Worm (Caenorhabditis elegans) whole organism, L1 larva: Measurements from ENCODE around the gene him-10.

Experiments used
- C04F5.9 ChIP-seq: sonication (generic microtip); optimal IDR thresholded peaks from 2 replicates; lab custom pipeline; 2016; ENCODE audit warnings: missing genetic modification characterization, missing compliant biosample characterization
- C16A3.4 ChIP-seq: fragments of 150-350 bp; optimal IDR thresholded peaks from 2 replicates; lab custom pipeline; 2014; ENCODE audit warnings: missing biosample characterization, missing genetic modification characterization
- C34B4.2 ChIP-seq: sonication (generic microtip); optimal IDR thresholded peaks from 2 replicates; lab custom pipeline; 2017; ENCODE audit warnings: mild to moderate bottlenecking, missing genetic modification characterization, missing compliant biosample characterization
- aha-1 ChIP-seq: fragments of 150-350 bp; optimal IDR thresholded peaks from 2 replicates; lab custom pipeline; 2014; ENCODE audit warnings: missing biosample characterization, missing genetic modification characterization
- aly-2 ChIP-seq: fragments of 150-350 bp; optimal IDR thresholded peaks from 2 replicates; lab custom pipeline; 2014; ENCODE audit warnings: missing biosample characterization, missing genetic modification characterization
- blmp-1 ChIP-seq: fragments of 150-350 bp; optimal IDR thresholded peaks from 2 replicates; lab custom pipeline; 2014; ENCODE audit warnings: missing biosample characterization, missing genetic modification characterization
- ceh-8 ChIP-seq: fragments of 200-800 bp; sonication (Bioruptor generic); optimal IDR thresholded peaks from 2 replicates; lab custom pipeline; 2018; ENCODE audit warnings: mild to moderate bottlenecking, missing genetic modification characterization, moderate library complexity, missing compliant biosample characterization
- ceh-82 ChIP-seq, 3 experiments: fragments of 150-350 bp in 1 of 3; sonication (generic microtip) in 2 of 3; optimal IDR thresholded peaks; 2 replicates each; lab custom pipeline; 2014 to 2017; ENCODE audit warnings: missing biosample characterization in 3 of 3, missing genetic modification characterization in 3 of 3
- ces-1 ChIP-seq: fragments of 150-350 bp; optimal IDR thresholded peaks from 2 replicates; lab custom pipeline; 2014; ENCODE audit warnings: missing biosample characterization, missing genetic modification reagents, missing genetic modification characterization
- dsc-1 ChIP-seq: sonication (generic microtip); optimal IDR thresholded peaks from 2 replicates; lab custom pipeline; 2016; ENCODE audit warnings: mild to moderate bottlenecking, missing genetic modification characterization, missing compliant biosample characterization
- egl-13 ChIP-seq: sonication (generic microtip); optimal IDR thresholded peaks from 2 replicates; lab custom pipeline; 2016; ENCODE audit warnings: missing genotype, missing genetic modification reagents, missing genetic modification characterization, missing compliant biosample characterization
- egl-27 ChIP-seq, 2 experiments: fragments of 150-350 bp in 1 of 2; sonication (generic microtip); optimal IDR thresholded peaks; 3 replicates each; lab custom pipeline; 2017 to 2018; ENCODE audit warnings: missing biosample characterization in 2 of 2, missing genetic modification characterization in 2 of 2, missing genetic modification reagents in 2 of 2
- elt-2 ChIP-seq: sonication (generic microtip); optimal IDR thresholded peaks from 2 replicates; lab custom pipeline; 2016; ENCODE audit warnings: missing genetic modification characterization, mild to moderate bottlenecking, inconsistent platforms, missing compliant biosample characterization, missing genetic modification reagents
- ets-5 ChIP-seq: fragments of 200-800 bp; sonication (Bioruptor generic); IDR thresholded peaks from 2 replicates; pipeline ENCODE4 v1.3.6; 2022; ENCODE audit warnings: missing genetic modification characterization, missing compliant biosample characterization
- fkh-10 ChIP-seq: sonication (generic microtip); optimal IDR thresholded peaks from 2 replicates; lab custom pipeline; 2017; ENCODE audit warnings: missing biosample characterization, missing genetic modification reagents, missing genetic modification characterization
- fkh-8 ChIP-seq: sonication (generic microtip); optimal IDR thresholded peaks from 2 replicates; lab custom pipeline; 2016; ENCODE audit warnings: mild to moderate bottlenecking, missing genetic modification characterization, missing compliant biosample characterization
- fos-1 ChIP-seq: fragments of 150-350 bp; optimal IDR thresholded peaks from 2 replicates; lab custom pipeline; 2014; ENCODE audit warnings: missing biosample characterization, missing genetic modification characterization
- grh-1 ChIP-seq: fragments of 200-800 bp; sonication (Bioruptor generic); IDR thresholded peaks from 2 replicates; pipeline ENCODE4 v1.3.6; 2022; ENCODE audit warnings: missing genetic modification reagents, missing genetic modification characterization, missing compliant biosample characterization
- hlh-17 ChIP-seq: fragments of 200-800 bp; sonication (Bioruptor generic); optimal IDR thresholded peaks from 2 replicates; lab custom pipeline; 2018; ENCODE audit warnings: missing genetic modification characterization, mild to moderate bottlenecking, missing compliant biosample characterization, moderate library complexity, borderline replicate concordance
- hpl-2 ChIP-seq: fragments of 150-350 bp; optimal IDR thresholded peaks from 2 replicates; lab custom pipeline; 2014; ENCODE audit warnings: missing biosample characterization, missing genetic modification reagents, missing genetic modification characterization
- irx-1 ChIP-seq: sonication (generic microtip); optimal IDR thresholded peaks from 2 replicates; lab custom pipeline; 2016; ENCODE audit warnings: missing genetic modification characterization, missing compliant biosample characterization
- isw-1 ChIP-seq: fragments of 200-800 bp; sonication (Bioruptor generic); IDR thresholded peaks from 2 replicates; pipeline ENCODE4 v1.3.6; 2022; ENCODE audit warnings: missing genetic modification characterization, missing compliant biosample characterization
- jun-1 ChIP-seq: fragments of 150-350 bp; optimal IDR thresholded peaks from 2 replicates; lab custom pipeline; 2014; ENCODE audit warnings: missing biosample characterization, missing genetic modification reagents, missing genetic modification characterization
- lin-13 ChIP-seq: fragments of 150-350 bp; optimal IDR thresholded peaks from 2 replicates; lab custom pipeline; 2014; ENCODE audit warnings: missing biosample characterization, missing genetic modification reagents, missing genetic modification characterization
- lin-14 ChIP-seq: fragments of 200-800 bp; sonication (Bioruptor generic); optimal IDR thresholded peaks from 2 replicates; lab custom pipeline; 2018; ENCODE audit warnings: mild to moderate bottlenecking, missing genetic modification characterization, moderate library complexity, missing compliant biosample characterization
- lin-15B ChIP-seq: fragments of 150-350 bp; sonication (generic microtip); optimal IDR thresholded peaks from 3 replicates; lab custom pipeline; 2014; ENCODE audit warnings: missing biosample characterization, missing genetic modification characterization
- lir-3 ChIP-seq: sonication (generic microtip); optimal IDR thresholded peaks from 2 replicates; lab custom pipeline; 2016; ENCODE audit warnings: mild to moderate bottlenecking, missing genetic modification characterization, moderate library complexity, missing compliant biosample characterization; ENCODE audit not compliant: poor library complexity
- mab-9 ChIP-seq: fragments of 200-800 bp; sonication (Bioruptor generic); IDR thresholded peaks from 2 replicates; pipeline ENCODE4 v1.3.6; 2022; ENCODE audit warnings: missing genetic modification reagents, missing genetic modification characterization, missing compliant biosample characterization
- mdl-1 ChIP-seq, 2 experiments: fragments of 150-350 bp; optimal IDR thresholded peaks; 2 replicates each; lab custom pipeline; 2014 to 2017; ENCODE audit warnings: missing biosample characterization in 2 of 2, missing genetic modification characterization in 2 of 2, inconsistent platforms in 1 of 2
- mef-2 ChIP-seq: fragments of 150-350 bp; optimal IDR thresholded peaks from 2 replicates; lab custom pipeline; 2014; ENCODE audit warnings: missing biosample characterization, missing genetic modification characterization
- mep-1 ChIP-seq: fragments of 150-350 bp; optimal IDR thresholded peaks from 2 replicates; lab custom pipeline; 2014; ENCODE audit warnings: missing biosample characterization, missing genetic modification characterization
- nhr-20 ChIP-seq: sonication (generic microtip); optimal IDR thresholded peaks from 2 replicates; lab custom pipeline; 2016; ENCODE audit warnings: mild to moderate bottlenecking, missing genetic modification characterization, missing compliant biosample characterization
- nhr-237 ChIP-seq: fragments of 150-350 bp; optimal IDR thresholded peaks from 2 replicates; lab custom pipeline; 2014; ENCODE audit warnings: missing biosample characterization, missing genetic modification characterization
- nhr-28 ChIP-seq: fragments of 150-350 bp; optimal IDR thresholded peaks from 2 replicates; lab custom pipeline; 2014; ENCODE audit warnings: missing biosample characterization, missing genetic modification characterization
- nhr-47 ChIP-seq: sonication (generic microtip); optimal IDR thresholded peaks from 2 replicates; lab custom pipeline; 2016; ENCODE audit warnings: mild to moderate bottlenecking, missing genetic modification characterization, moderate library complexity, missing compliant biosample characterization
- nhr-76 ChIP-seq: sonication (generic microtip); optimal IDR thresholded peaks from 2 replicates; lab custom pipeline; 2017; ENCODE audit warnings: missing biosample characterization, missing genetic modification characterization
- nhr-84 ChIP-seq: sonication (generic microtip); optimal IDR thresholded peaks from 2 replicates; lab custom pipeline; 2017; ENCODE audit warnings: missing biosample characterization, missing genetic modification characterization
- nhr-85 ChIP-seq: sonication (generic microtip); peaks from one replicate; lab custom pipeline; 2016; ENCODE audit warnings: missing genetic modification characterization, inconsistent platforms, missing compliant biosample characterization
- pag-3 ChIP-seq: sonication (generic microtip); optimal IDR thresholded peaks from 2 replicates; lab custom pipeline; 2017; ENCODE audit warnings: missing genetic modification characterization, mild to moderate bottlenecking, missing compliant biosample characterization, antibody characterized with exemption, borderline replicate concordance; ENCODE audit not compliant: insufficient read depth
- rnt-1 ChIP-seq: sonication (generic microtip); optimal IDR thresholded peaks from 2 replicates; lab custom pipeline; 2016; ENCODE audit warnings: mild to moderate bottlenecking, missing genetic modification characterization, moderate library complexity, missing compliant biosample characterization
- skn-1 ChIP-seq: fragments of 150-350 bp; optimal IDR thresholded peaks from 2 replicates; lab custom pipeline; 2014; ENCODE audit warnings: missing biosample characterization, missing genetic modification characterization
- snpc-4 ChIP-seq: fragments of 150-350 bp; optimal IDR thresholded peaks from 2 replicates; lab custom pipeline; 2014; ENCODE audit warnings: missing biosample characterization, missing genetic modification characterization
- snu-23 ChIP-seq: sonication (generic microtip); optimal IDR thresholded peaks from 2 replicates; lab custom pipeline; 2016; ENCODE audit warnings: missing genetic modification characterization, missing compliant biosample characterization
- sup-37 ChIP-seq: fragments of 200-800 bp; sonication (Bioruptor generic); optimal IDR thresholded peaks from 2 replicates; lab custom pipeline; 2018; ENCODE audit warnings: mild to moderate bottlenecking, missing genetic modification characterization, missing compliant biosample characterization
- swsn-7 ChIP-seq: sonication (generic microtip); optimal IDR thresholded peaks from 2 replicates; lab custom pipeline; 2016; ENCODE audit warnings: missing genetic modification characterization, missing compliant biosample characterization
- tlp-1 ChIP-seq: fragments of 150-350 bp; optimal IDR thresholded peaks from 2 replicates; lab custom pipeline; 2014; ENCODE audit warnings: missing biosample characterization, missing genetic modification characterization
- unc-30 ChIP-seq: sonication (generic microtip); optimal IDR thresholded peaks from 2 replicates; lab custom pipeline; 2017; ENCODE audit warnings: missing biosample characterization, missing genetic modification characterization
- unc-62 ChIP-seq: fragments of 150-350 bp; optimal IDR thresholded peaks from 2 replicates; lab custom pipeline; 2014; ENCODE audit warnings: missing biosample characterization, missing genetic modification reagents, missing genetic modification characterization
- unc-86 ChIP-seq: sonication (generic microtip); optimal IDR thresholded peaks from 2 replicates; lab custom pipeline; 2016; ENCODE audit warnings: missing genetic modification characterization, missing compliant biosample characterization
- unc-98 ChIP-seq: fragments of 200-800 bp; sonication (Bioruptor generic); IDR thresholded peaks from 2 replicates; pipeline ENCODE4 v1.3.6; 2022; ENCODE audit warnings: missing genetic modification characterization, missing compliant biosample characterization
- xbp-1 ChIP-seq: sonication (generic microtip); optimal IDR thresholded peaks from 2 replicates; lab custom pipeline; 2016; ENCODE audit warnings: missing genetic modification characterization, missing compliant biosample characterization
- zag-1 ChIP-seq: fragments of 150-350 bp; optimal IDR thresholded peaks from 2 replicates; lab custom pipeline; 2014; ENCODE audit warnings: missing biosample characterization, missing genetic modification characterization
- zip-4 ChIP-seq: fragments of 200-800 bp; sonication (Bioruptor generic); optimal IDR thresholded peaks from 2 replicates; lab custom pipeline; 2018; ENCODE audit warnings: mild to moderate bottlenecking, missing genetic modification characterization, moderate library complexity, missing compliant biosample characterization
- ztf-4 ChIP-seq: fragments of 150-350 bp; optimal IDR thresholded peaks from 2 replicates; lab custom pipeline; 2014; ENCODE audit warnings: missing biosample characterization, missing genetic modification characterization

Gene him-10

DNA sequence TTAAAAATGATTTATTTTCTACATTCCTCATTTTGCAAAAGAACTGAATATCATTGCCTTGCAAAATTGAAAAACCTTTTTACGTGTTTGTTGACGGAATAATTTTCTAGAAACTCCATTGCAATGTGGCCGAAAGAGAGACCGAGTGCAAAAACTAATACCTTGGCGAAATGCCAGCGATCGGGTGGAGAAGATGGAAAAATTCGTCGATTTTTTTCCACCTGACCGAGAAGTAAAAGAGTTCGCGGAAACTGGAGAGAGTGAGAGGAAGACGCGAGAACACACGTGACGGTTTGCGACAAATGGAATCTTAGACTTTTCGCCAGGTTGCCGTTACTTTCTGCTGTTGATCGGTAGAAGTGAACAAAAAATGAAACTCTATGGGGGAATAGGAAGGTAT is 38.6 kb downstream of the him-10 start:
- TF ChIP-seq dsc-1: peak; percentile 11
- peak; percentile 7 for TF ChIP-seq xbp-1 (tag; lab: Kevin White, UChicago)
- TF ChIP-seq C34B4.2: no peak
- TF ChIP-seq mdl-1 (tag; optimal IDR thresholded peaks at IDR 0.05; lab: Kevin White, UChicago): peak in 1 of 2 experiments; percentile 92
- TF ChIP-seq lin-15B (tag; lab: Kevin White, UChicago): no peak
- no peak for TF ChIP-seq ceh-8
- no peak for TF ChIP-seq egl-27 (tag; optimal IDR thresholded peaks at IDR 0.05; lab: Kevin White, UChicago)
- no peak for TF ChIP-seq nhr-237 (tag; lab: Kevin White, UChicago)
- TF ChIP-seq nhr-20: peak; percentile 77
- peak; percentile 21 for TF ChIP-seq swsn-7 (tag; lab: Kevin White, UChicago)
- TF ChIP-seq fos-1 (tag; lab: Kevin White, UChicago): no peak
- TF ChIP-seq skn-1: peak; percentile 33
- TF ChIP-seq pag-3 (tag; lab: Kevin White, UChicago): no peak
- TF ChIP-seq rnt-1 (tag; lab: Kevin White, UChicago): peak; percentile 26
- no peak for TF ChIP-seq aly-2 (tag; lab: Kevin White, UChicago)
- no peak for TF ChIP-seq fkh-10
- peak; percentile 87 for TF ChIP-seq blmp-1 (tag; lab: Kevin White, UChicago)
- no peak for TF ChIP-seq zag-1 (tag; lab: Kevin White, UChicago)
- no peak for TF ChIP-seq lir-3 (tag; lab: Kevin White, UChicago)
- TF ChIP-seq C16A3.4 (tag; lab: Kevin White, UChicago): peak; percentile 44
- peak; percentile 37 for TF ChIP-seq fkh-8 (tag; lab: Kevin White, UChicago)
- no peak for TF ChIP-seq ets-5 (GFP tag; lab: Robert Waterston, UW)
- peak; percentile 59 for TF ChIP-seq nhr-47 (tag; lab: Kevin White, UChicago)
- no peak for TF ChIP-seq jun-1 (tag; lab: Kevin White, UChicago)
- TF ChIP-seq irx-1 (tag; lab: Kevin White, UChicago): no peak
- no peak for TF ChIP-seq nhr-28
- 0 out of 2 replicates have a peak, but pooled peaks have one; percentile 10 for TF ChIP-seq grh-1 (GFP tag; lab: Robert Waterston, UW)
- peak; percentile 83 for TF ChIP-seq lin-14 (GFP tag; lab: Kevin White, UChicago)
- TF ChIP-seq tlp-1 (tag; lab: Kevin White, UChicago): no peak
- TF ChIP-seq isw-1 (GFP tag; lab: Robert Waterston, UW): no peak
- no peak for TF ChIP-seq nhr-76 (tag; lab: Kevin White, UChicago)
- peak; percentile 92 for TF ChIP-seq nhr-85 (tag; lab: Kevin White, UChicago)
- no peak for TF ChIP-seq aha-1 (tag; lab: Kevin White, UChicago)
- peak; percentile 78 for TF ChIP-seq snu-23 (GFP tag; lab: Kevin White, UChicago)
- TF ChIP-seq C04F5.9 (tag; lab: Kevin White, UChicago): no peak
- TF ChIP-seq hpl-2: no peak
- TF ChIP-seq unc-62: no peak
- no peak for TF ChIP-seq sup-37 (GFP tag; lab: Kevin White, UChicago)
- TF ChIP-seq hlh-17 (GFP tag; lab: Kevin White, UChicago): no peak
- no peak for TF ChIP-seq ztf-4 (tag; lab: Kevin White, UChicago)
- no peak for TF ChIP-seq unc-86 (tag; lab: Kevin White, UChicago)
- no peak for TF ChIP-seq ces-1 (GFP tag; lab: Kevin White, UChicago)
- no peak for TF ChIP-seq egl-13 (tag; lab: Kevin White, UChicago)
- peak; percentile 46 for TF ChIP-seq lin-13
- no peak for TF ChIP-seq snpc-4
- peak; percentile 52 for TF ChIP-seq mep-1
- no peak for TF ChIP-seq zip-4 (GFP tag; lab: Kevin White, UChicago)
- TF ChIP-seq elt-2 (tag; lab: Kevin White, UChicago): no peak
- TF ChIP-seq nhr-84 (tag; lab: Kevin White, UChicago): no peak
- TF ChIP-seq ceh-82 (tag; optimal IDR thresholded peaks at IDR 0.05; lab: Kevin White, UChicago): peak in 1 of 3 experiments; percentile 20
- TF ChIP-seq unc-30: no peak
- TF ChIP-seq unc-98 (GFP tag; lab: Robert Waterston, UW): no peak
- TF ChIP-seq mab-9 (GFP tag; lab: Robert Waterston, UW): no peak
- no peak for TF ChIP-seq mef-2 (tag; lab: Kevin White, UChicago)
